Fruit fly (Drosophila melanogaster): ENCODE results near the gene nom.

nom gene

DNA sequence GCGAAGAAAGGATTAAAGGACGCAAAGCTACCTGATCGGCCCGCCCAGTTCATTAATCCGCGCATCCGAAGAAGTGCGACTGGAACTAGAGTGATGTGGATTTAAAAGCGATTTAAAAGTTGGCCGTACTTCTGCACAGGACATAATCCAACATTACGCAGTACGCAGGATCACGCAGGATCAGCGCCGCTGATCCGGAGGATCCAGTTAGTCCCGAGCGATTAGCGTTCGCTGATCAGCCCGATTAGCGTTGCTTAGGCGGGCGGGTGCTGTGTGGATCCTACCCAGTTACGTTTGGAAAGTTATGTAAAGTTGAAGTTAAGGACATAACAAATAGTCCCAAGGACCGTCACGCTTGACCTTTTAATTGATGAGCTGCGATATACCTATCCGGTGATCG, 23.7 kb upstream of the nom start:
- TF ChIP-seq CG15479 (GFP tag; optimal IDR thresholded peaks at IDR 0.05) (peak; percentile 88), tna (GFP tag; IDR thresholded peaks at IDR 0.05; ENCODE audit: partially characterized antibody) (no peak), tll (GFP tag; optimal IDR thresholded peaks at IDR 0.05) (peak in 1 of 2 experiments; percentile 93), zen (tag; optimal IDR thresholded peaks at IDR 0.05) (peak; percentile 76), tio (GFP tag; optimal IDR thresholded peaks at IDR 0.05) (no peak), CG31365 (tag; optimal IDR thresholded peaks at IDR 0.05) (no peak), prd (optimal IDR thresholded peaks at IDR 0.05) (no peak), prd (GFP tag; IDR thresholded peaks at IDR 0.05) (no peak), CG17186 (GFP tag; optimal IDR thresholded peaks at IDR 0.05) (no peak)

DNA sequence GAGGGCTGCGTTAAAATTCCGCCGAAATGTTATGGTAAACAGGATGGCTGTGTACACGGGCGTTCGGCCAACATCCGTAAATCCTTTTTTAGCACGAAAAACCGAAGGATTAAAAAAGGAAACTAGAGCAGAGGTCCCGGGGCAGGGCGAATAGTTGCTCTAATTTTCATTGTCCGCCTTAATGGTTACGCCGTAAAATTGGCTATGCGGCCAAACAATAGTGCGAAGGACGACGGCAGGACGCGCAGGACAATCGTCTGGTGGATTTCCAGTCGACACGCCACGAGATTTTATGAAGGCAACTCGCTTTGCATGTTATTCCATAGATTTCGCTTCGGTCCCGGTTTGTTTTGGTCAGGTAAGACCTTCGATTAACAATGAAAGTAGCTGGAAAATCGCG, 22.3 kb upstream of the nom start:
- TF ChIP-seq CG2120 (GFP tag; optimal IDR thresholded peaks at IDR 0.05) = no peak
- TF ChIP-seq mam (GFP tag; optimal IDR thresholded peaks at IDR 0.05) = no peak
- TF ChIP-seq CG9817 (tag; optimal IDR thresholded peaks at IDR 0.05) = no peak
- TF ChIP-seq D (optimal IDR thresholded peaks at IDR 0.05) = peak; percentile 73
- TF ChIP-seq D (GFP tag; optimal IDR thresholded peaks at IDR 0.05) = no peak
- no peak for TF ChIP-seq mld (GFP tag; IDR thresholded peaks at IDR 0.05; ENCODE audit: partially characterized antibody)
- TF ChIP-seq tll (GFP tag; optimal IDR thresholded peaks at IDR 0.05) = peak in 1 of 2 experiments; percentile 4
- no peak for TF ChIP-seq dysf (GFP tag; IDR thresholded peaks at IDR 0.05)
- TF ChIP-seq Sry-β (GFP tag; optimal IDR thresholded peaks at IDR 0.05) = no peak
- TF ChIP-seq CG15479 (GFP tag; optimal IDR thresholded peaks at IDR 0.05) = peak; percentile 64
- peak; percentile 79 for TF ChIP-seq cad (GFP tag; optimal IDR thresholded peaks at IDR 0.05)
- no peak for TF ChIP-seq CG18619 (GFP tag; optimal IDR thresholded peaks at IDR 0.05)
- no peak for TF ChIP-seq Sin3A (optimal IDR thresholded peaks at IDR 0.05)

DNA sequence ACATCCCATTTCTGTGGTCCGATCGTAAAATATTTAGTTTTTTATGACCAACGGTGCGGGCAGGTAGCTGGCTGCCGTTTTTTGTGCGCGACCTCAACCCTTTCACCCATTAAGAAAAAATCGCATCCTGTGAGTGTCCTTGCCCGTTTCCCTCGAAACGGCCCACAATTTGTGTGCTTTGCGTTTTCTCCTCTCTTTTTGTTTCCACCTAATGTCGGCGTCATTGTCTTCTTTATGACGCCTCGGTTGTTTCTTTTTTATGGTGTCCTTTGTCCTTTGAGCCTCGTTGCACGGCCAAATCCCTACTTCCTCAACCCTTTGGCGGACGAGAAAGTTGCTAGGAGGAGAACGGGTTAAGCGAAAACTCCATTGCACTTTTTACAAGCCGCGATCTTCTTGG, 21.8 kb upstream of the nom start:
- TF ChIP-seq Kr (GFP tag; optimal IDR thresholded peaks at IDR 0.05) (peak; percentile 93), CHES-1-like (GFP tag; optimal IDR thresholded peaks at IDR 0.05) (no peak), cad (GFP tag; optimal IDR thresholded peaks at IDR 0.05) (peak; percentile 82), CG10431 (GFP tag; optimal IDR thresholded peaks at IDR 0.05) (no peak), MTF-1 (GFP tag; optimal IDR thresholded peaks at IDR 0.05; ENCODE audit: borderline replicate concordance) (no peak), az2 (GFP tag; optimal IDR thresholded peaks at IDR 0.05) (no peak), zen (tag; optimal IDR thresholded peaks at IDR 0.05) (peak; percentile 76), tll (GFP tag; optimal IDR thresholded peaks at IDR 0.05) (peak in 1 of 2 experiments; percentile 20), D (optimal IDR thresholded peaks at IDR 0.05) (peak; percentile 40), D (GFP tag; optimal IDR thresholded peaks at IDR 0.05) (no peak)

DNA sequence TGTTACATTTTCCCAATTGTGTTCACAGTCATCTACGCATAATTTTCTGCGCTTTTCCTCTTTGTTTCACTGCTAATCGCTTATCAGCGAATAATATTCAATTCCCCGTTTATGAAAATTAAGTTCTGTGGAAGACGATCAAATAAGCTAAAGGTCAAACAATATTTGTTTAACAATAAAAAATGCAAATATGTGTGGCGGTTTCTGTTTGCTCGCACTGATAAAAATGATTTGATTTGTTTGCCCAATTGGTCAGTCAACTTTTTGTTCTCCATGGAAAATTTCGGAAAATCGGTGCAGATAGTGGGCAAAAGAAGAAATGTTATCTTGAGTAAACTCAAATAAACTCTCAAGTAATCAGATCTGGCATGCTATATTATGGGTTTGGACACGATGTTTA, 18.3 kb upstream of the nom start:
- TF ChIP-seq CG12236 (GFP tag; optimal IDR thresholded peaks at IDR 0.05) (no peak), ac (GFP tag; optimal IDR thresholded peaks at IDR 0.05) (peak; percentile 40), ase (GFP tag; IDR thresholded peaks at IDR 0.05) (no peak), fd102C (GFP tag; optimal IDR thresholded peaks at IDR 0.05) (peak; percentile 67), sens (GFP tag) (peak; percentile 81), CG15696 (tag; optimal IDR thresholded peaks at IDR 0.05) (peak; percentile 38), dmrt11E (tag; optimal IDR thresholded peaks at IDR 0.05) (peak; percentile 1), luna (GFP tag; optimal IDR thresholded peaks at IDR 0.05) (no peak), Kr (GFP tag; optimal IDR thresholded peaks at IDR 0.05) (peak; percentile 17), kah (GFP tag; optimal IDR thresholded peaks at IDR 0.05) (no peak), CG1603 (tag; optimal IDR thresholded peaks at IDR 0.05) (peak; percentile 22), Xrp1 (GFP tag; IDR thresholded peaks at IDR 0.05) (no peak), CG6813 (GFP tag; optimal IDR thresholded peaks at IDR 0.05) (peak; percentile 32), CG15479 (GFP tag; optimal IDR thresholded peaks at IDR 0.05) (peak; percentile 40), CG9727 (GFP tag; optimal IDR thresholded peaks at IDR 0.05) (peak; percentile 10), CG2202 (tag; optimal IDR thresholded peaks at IDR 0.05) (peak; percentile 1)

Measured in whole organism, embryonic.